Worm (Caenorhabditis elegans) whole organism, young adult: Measurements from ENCODE around the gene F10C1.3.

ENCODE experiments used
- akir-1 ChIP-seq: fragments of 200-800 bp; sonication (Bioruptor generic); optimal IDR thresholded peaks from 2 replicates; lab custom pipeline; 2018; ENCODE audit warnings: mild to moderate bottlenecking, missing genetic modification characterization, moderate library complexity, missing compliant biosample characterization
- ama-1 ChIP-seq, 3 experiments: fragments of 150-350 bp in 1 of 3; sonication (generic microtip) in 2 of 3; optimal IDR thresholded peaks; 2 replicates each; lab custom pipeline; 2014 to 2018; ENCODE audit warnings: missing biosample characterization in 2 of 3, missing genetic modification characterization in 2 of 3, missing genetic modification reagents in 2 of 3
- ztf-3 ChIP-seq: fragments of 200-800 bp; sonication (Bioruptor generic); optimal IDR thresholded peaks from 2 replicates; lab custom pipeline; 2018; ENCODE audit warnings: mild to moderate bottlenecking, missing genetic modification characterization, missing compliant biosample characterization

DNA sequence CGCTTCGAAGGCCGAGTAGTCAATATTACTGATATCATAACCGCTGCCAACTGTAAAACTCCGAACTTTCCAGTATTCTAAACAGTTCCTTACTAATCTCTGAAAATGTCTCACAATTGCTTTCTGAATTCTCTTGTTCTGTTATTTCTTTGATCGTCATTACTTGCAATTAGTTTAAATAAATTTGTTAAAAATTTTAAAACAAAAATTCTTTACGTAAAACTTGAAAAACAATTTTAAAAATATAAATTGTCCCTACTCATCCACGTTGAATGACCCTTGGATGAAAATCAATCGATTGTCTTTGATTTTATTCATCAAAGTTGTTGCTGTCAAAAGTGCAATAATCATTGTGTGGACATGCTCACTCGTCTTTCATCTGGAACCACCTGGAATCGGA lies 36.6 kb upstream of the F10C1.3 start, which contains the start of gene acdh-8:
- TF ChIP-seq ztf-3 (GFP tag; lab: Kevin White, UChicago) (no peak), ama-1 (optimal IDR thresholded peaks at IDR 0.05; lab: Kevin White, UChicago) (no peak), ama-1 (GFP tag; optimal IDR thresholded peaks at IDR 0.05; lab: Kevin White, UChicago) (no peak), akir-1 (GFP tag; lab: Kevin White, UChicago) (no peak)
